Worm (Caenorhabditis elegans) whole organism, L2 larva: Measurements from ENCODE around the gene Y46B2A.4.

Experiments used
- R02D3.7 ChIP-seq: fragments of 150-350 bp; optimal IDR thresholded peaks from 2 replicates; lab custom pipeline; 2014; ENCODE audit warnings: missing biosample characterization, missing genetic modification characterization
- ZK546.5 ChIP-seq: sonication (generic microtip); optimal IDR thresholded peaks from 2 replicates; lab custom pipeline; 2017; ENCODE audit warnings: missing biosample characterization, missing genetic modification characterization
- ceh-82 ChIP-seq: fragments of 150-350 bp; optimal IDR thresholded peaks from 2 replicates; lab custom pipeline; 2014; ENCODE audit warnings: missing biosample characterization, missing genetic modification characterization
- fos-1 ChIP-seq: fragments of 150-350 bp; optimal IDR thresholded peaks from 2 replicates; lab custom pipeline; 2014; ENCODE audit warnings: missing biosample characterization, missing genetic modification characterization
- nhr-12 ChIP-seq: fragments of 150-350 bp; optimal IDR thresholded peaks from 2 replicates; lab custom pipeline; 2014; ENCODE audit warnings: missing biosample characterization, missing genetic modification characterization
- nhr-77 ChIP-seq: fragments of 150-350 bp; optimal IDR thresholded peaks from 2 replicates; lab custom pipeline; 2014; ENCODE audit warnings: missing biosample characterization, missing genetic modification characterization
- ztf-11 ChIP-seq: sonication (generic microtip); optimal IDR thresholded peaks from 2 replicates; lab custom pipeline; 2017; ENCODE audit warnings: missing biosample characterization, missing genetic modification characterization

DNA sequence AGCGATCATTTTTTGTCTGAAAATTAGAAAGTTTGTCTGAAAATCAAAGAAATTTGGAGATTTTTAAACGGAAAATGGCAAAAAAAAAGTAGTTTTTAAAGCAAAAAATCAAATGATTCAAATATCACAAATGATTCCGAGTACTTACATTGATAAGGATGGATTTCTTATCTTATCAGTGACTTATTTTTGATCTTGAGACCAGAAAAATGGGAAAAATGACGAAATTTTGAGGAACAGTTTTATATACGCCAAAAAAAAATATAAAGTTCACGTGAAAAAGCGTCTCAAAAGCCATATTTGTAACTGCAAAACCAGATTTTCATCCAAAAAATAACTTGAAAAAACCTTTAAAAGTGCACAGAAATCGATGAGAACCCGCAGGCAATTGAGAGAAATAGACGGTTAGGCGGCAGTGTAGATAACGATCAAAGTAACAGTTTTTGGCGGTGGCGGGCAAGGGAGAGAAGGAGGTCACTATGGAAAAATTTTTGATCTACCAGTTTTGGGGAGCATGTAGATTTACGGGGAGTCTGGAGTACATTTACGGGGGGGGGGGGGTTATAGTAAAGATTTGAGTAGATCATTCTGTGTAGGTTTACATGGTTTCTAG lies 39.2 kb downstream of the Y46B2A.4 start, which contains the start of gene T07D3.9:
- TF ChIP-seq fos-1 (peak; percentile 75), ztf-11 (no peak), ceh-82 (no peak), nhr-12 (tag; lab: Kevin White, UChicago) (no peak), ZK546.5 (tag; lab: Kevin White, UChicago) (no peak), R02D3.7 (tag; lab: Kevin White, UChicago) (no peak), nhr-77 (tag; lab: Kevin White, UChicago) (no peak)
